Worm (Caenorhabditis elegans) whole organism, early embryonic: ENCODE results near the gene Y56A3A.2.
"Not testable (repeated sequence)": the region's sequence is repeated elsewhere in the genome, so short reads cannot be mapped to it uniquely, and the experiment has no call there.

Experiments used
- B0310.2 ChIP-seq: sonication (generic microtip); optimal IDR thresholded peaks from 2 replicates; lab custom pipeline; 2016; ENCODE audit warnings: mild to moderate bottlenecking, missing genetic modification characterization, missing compliant biosample characterization
- F13C5.2 ChIP-seq: sonication (generic microtip); optimal IDR thresholded peaks from 2 replicates; lab custom pipeline; 2017; ENCODE audit warnings: mild to moderate bottlenecking, missing genetic modification characterization, inconsistent platforms, missing compliant biosample characterization
- aly-1 ChIP-seq: sonication (generic microtip); optimal IDR thresholded peaks from 2 replicates; lab custom pipeline; 2016; ENCODE audit warnings: missing genetic modification characterization, missing compliant biosample characterization
- ama-1 ChIP-seq: fragments of 150-350 bp; optimal IDR thresholded peaks from 2 replicates; lab custom pipeline; 2014
- ceh-13 ChIP-seq: fragments of 200-800 bp; sonication (Bioruptor generic); optimal IDR thresholded peaks from 2 replicates; lab custom pipeline; 2018; ENCODE audit warnings: mild to moderate bottlenecking, missing genetic modification characterization, missing compliant biosample characterization
- ceh-36 ChIP-seq: sonication (generic microtip); optimal IDR thresholded peaks from 2 replicates; lab custom pipeline; 2016; ENCODE audit warnings: missing genetic modification characterization, inconsistent platforms, missing compliant biosample characterization
- ets-7 ChIP-seq: sonication (generic microtip); optimal IDR thresholded peaks from 2 replicates; lab custom pipeline; 2016; ENCODE audit warnings: missing genotype, missing genetic modification characterization, missing compliant biosample characterization
- flt-1 ChIP-seq: fragments of 200-800 bp; sonication (Bioruptor generic); IDR thresholded peaks from 2 replicates; pipeline ENCODE4 v1.3.6; 2022; ENCODE audit warnings: missing genetic modification characterization, missing compliant biosample characterization
- hmbx-1 ChIP-seq: sonication (generic microtip); optimal IDR thresholded peaks from 2 replicates; lab custom pipeline; 2016; ENCODE audit warnings: mild to moderate bottlenecking, missing genetic modification characterization, missing compliant biosample characterization
- hmg-4 ChIP-seq: fragments of 200-800 bp; sonication (Bioruptor generic); optimal IDR thresholded peaks from 2 replicates; lab custom pipeline; 2018; ENCODE audit warnings: mild to moderate bottlenecking, missing genetic modification characterization, missing compliant biosample characterization
- hnd-1 ChIP-seq: sonication (generic microtip); optimal IDR thresholded peaks from 2 replicates; lab custom pipeline; 2016; ENCODE audit warnings: missing genetic modification characterization, missing compliant biosample characterization
- pes-1 ChIP-seq: fragments of 200-800 bp; sonication (Bioruptor generic); IDR thresholded peaks from 2 replicates; pipeline ENCODE4 v1.3.6; 2022; ENCODE audit warnings: missing genetic modification reagents, missing genetic modification characterization, missing compliant biosample characterization
- scrt-1 ChIP-seq: fragments of 200-800 bp; sonication (Bioruptor generic); IDR thresholded peaks from 2 replicates; pipeline ENCODE4 v1.3.6; 2022; ENCODE audit warnings: missing genetic modification characterization, missing compliant biosample characterization
- sea-1 ChIP-seq: fragments of 200-800 bp; sonication (Bioruptor generic); conservative IDR thresholded peaks from 2 replicates; pipeline ENCODE4 v1.3.6; 2022; ENCODE audit warnings: missing genetic modification characterization, missing compliant biosample characterization
- tbx-11 ChIP-seq: fragments of 200-800 bp; sonication (Bioruptor generic); IDR thresholded peaks from 2 replicates; pipeline ENCODE4 v1.3.6; 2022; ENCODE audit warnings: missing genetic modification characterization, missing compliant biosample characterization
- tbx-37 ChIP-seq: fragments of 200-800 bp; sonication (Bioruptor generic); conservative IDR thresholded peaks from 2 replicates; pipeline ENCODE4 v1.3.6; 2022; ENCODE audit warnings: missing genetic modification reagents, missing genetic modification characterization, missing compliant biosample characterization
- tra-4 ChIP-seq: sonication (generic microtip); optimal IDR thresholded peaks from 2 replicates; lab custom pipeline; 2017; ENCODE audit warnings: missing genetic modification characterization, missing compliant biosample characterization

Gene Y56A3A.2

ce11 chrIII:11896652-11897051, 34.6 kb upstream of the Y56A3A.2 start:
- TF ChIP-seq sea-1 (GFP tag; lab: Robert Waterston, UW), result no peak
- no peak for TF ChIP-seq hnd-1 (tag; lab: Kevin White, UChicago)
- TF ChIP-seq hmbx-1, result no peak
- TF ChIP-seq pes-1 (GFP tag; lab: Robert Waterston, UW), result no peak
- no peak for TF ChIP-seq tbx-11 (GFP tag; lab: Robert Waterston, UW)
- no peak for TF ChIP-seq ama-1
- TF ChIP-seq flt-1 (GFP tag; lab: Robert Waterston, UW), result no peak
- TF ChIP-seq ets-7 (tag; lab: Kevin White, UChicago), result no peak
- no peak for TF ChIP-seq ceh-36 (tag; lab: Kevin White, UChicago)

ce11 chrIII:11895504-11895903, 33.5 kb upstream of the Y56A3A.2 start:
- TF ChIP-seq tra-4 (tag; lab: Kevin White, UChicago) (no peak), flt-1 (GFP tag; lab: Robert Waterston, UW) (no peak), B0310.2 (tag; lab: Kevin White, UChicago) (no peak), hmbx-1 (no peak), tbx-37 (GFP tag; lab: Robert Waterston, UW) (no peak), hnd-1 (tag; lab: Kevin White, UChicago) (no peak), aly-1 (tag; lab: Kevin White, UChicago) (no peak), ceh-13 (GFP tag; lab: Kevin White, UChicago) (no peak), pes-1 (GFP tag; lab: Robert Waterston, UW) (no peak), ceh-36 (tag; lab: Kevin White, UChicago) (no peak), F13C5.2 (tag; lab: Kevin White, UChicago) (no peak), ama-1 (no peak), tbx-11 (GFP tag; lab: Robert Waterston, UW) (no peak), ets-7 (tag; lab: Kevin White, UChicago) (no peak)

ce11 chrIII:11892939-11893338, 30.9 kb upstream of the Y56A3A.2 start, which contains the start of gene Y56A3A.41:
Gene Y56A3A.41, minus strand, starts transcription at chrIII:11893039.
- TF ChIP-seq tbx-11 (GFP tag; lab: Robert Waterston, UW) (no peak), sea-1 (GFP tag; lab: Robert Waterston, UW) (no peak), ets-7 (tag; lab: Kevin White, UChicago) (no peak), tbx-37 (GFP tag; lab: Robert Waterston, UW) (no peak), scrt-1 (GFP tag; lab: Robert Waterston, UW) (no peak), hmbx-1 (no peak)

- TF ChIP-seq hmg-4 (no peak), ceh-13 (GFP tag; lab: Kevin White, UChicago) (no peak), ama-1 (no peak), tbx-37 (GFP tag; lab: Robert Waterston, UW) (no peak), ets-7 (tag; lab: Kevin White, UChicago) (no peak), pes-1 (GFP tag; lab: Robert Waterston, UW) (no peak), scrt-1 (GFP tag; lab: Robert Waterston, UW) (no peak), tbx-11 (GFP tag; lab: Robert Waterston, UW) (no peak), flt-1 (GFP tag; lab: Robert Waterston, UW) (no peak), hnd-1 (tag; lab: Kevin White, UChicago) (no peak), hmbx-1 (no peak), sea-1 (GFP tag; lab: Robert Waterston, UW) (no peak), B0310.2 (tag; lab: Kevin White, UChicago) (no peak), F13C5.2 (tag; lab: Kevin White, UChicago) (no peak), ceh-36 (tag; lab: Kevin White, UChicago) (no peak), tra-4 (tag; lab: Kevin White, UChicago) (no peak)
Observed at ce11 chrIII:11891335-11891734, 29.3 kb upstream of the Y56A3A.2 start, which contains the start of gene faah-5. Gene faah-5, minus strand, starts transcription at chrIII:11891435.

ce11 chrIII:11883694-11884093, 21.6 kb upstream of the Y56A3A.2 start, which contains the start of gene fbxb-22:
Gene fbxb-22, minus strand, starts transcription at chrIII:11883754.
- not testable (repeated sequence) for TF ChIP-seq hnd-1 (tag; lab: Kevin White, UChicago); ama-1; aly-1 (tag; lab: Kevin White, UChicago)

ce11 chrIII:11881549-11881948, 19.5 kb upstream of the Y56A3A.2 start:
- no peak for TF ChIP-seq tbx-11 (GFP tag; lab: Robert Waterston, UW)
- no peak for TF ChIP-seq hmg-4
- no peak for TF ChIP-seq pes-1 (GFP tag; lab: Robert Waterston, UW)
- TF ChIP-seq tra-4 (tag; lab: Kevin White, UChicago), result no peak
- TF ChIP-seq hnd-1 (tag; lab: Kevin White, UChicago), result no peak
- no peak for TF ChIP-seq B0310.2 (tag; lab: Kevin White, UChicago)

ce11 chrIII:11878751-11879150, 16.7 kb upstream of the Y56A3A.2 start, which contains the start of gene Y56A3A.6:
Gene Y56A3A.6, minus strand, starts transcription at chrIII:11878803.
- TF ChIP-seq ama-1 (no peak), scrt-1 (GFP tag; lab: Robert Waterston, UW) (no peak), tbx-37 (GFP tag; lab: Robert Waterston, UW) (no peak), B0310.2 (tag; lab: Kevin White, UChicago) (no peak), aly-1 (tag; lab: Kevin White, UChicago) (no peak), sea-1 (GFP tag; lab: Robert Waterston, UW) (no peak), pes-1 (GFP tag; lab: Robert Waterston, UW) (no peak), ceh-36 (tag; lab: Kevin White, UChicago) (no peak), tra-4 (tag; lab: Kevin White, UChicago) (no peak), ets-7 (tag; lab: Kevin White, UChicago) (no peak), hnd-1 (tag; lab: Kevin White, UChicago) (no peak), F13C5.2 (tag; lab: Kevin White, UChicago) (no peak), hmbx-1 (no peak), flt-1 (GFP tag; lab: Robert Waterston, UW) (no peak), tbx-11 (GFP tag; lab: Robert Waterston, UW) (no peak), ceh-13 (GFP tag; lab: Kevin White, UChicago) (no peak)
